Worm (Caenorhabditis elegans) whole organism, midembryonic: ENCODE results near the gene timp-1.

Source experiments
- T22C8.4 ChIP-seq: fragments of 200-800 bp; sonication (Bioruptor generic); IDR thresholded peaks from 2 replicates; pipeline ENCODE4 v1.3.6; 2022; ENCODE audit warnings: missing genetic modification characterization, missing compliant biosample characterization
- cog-1 ChIP-seq: sonication (generic microtip); optimal IDR thresholded peaks from 2 replicates; lab custom pipeline; 2016; ENCODE audit warnings: missing genetic modification characterization, missing compliant biosample characterization
- flt-1 ChIP-seq: fragments of 200-800 bp; sonication (Bioruptor generic); IDR thresholded peaks from 2 replicates; pipeline ENCODE4 v1.3.6; 2022; ENCODE audit warnings: missing genetic modification characterization, missing compliant biosample characterization
- klf-2 ChIP-seq: fragments of 200-800 bp; sonication (Bioruptor generic); conservative IDR thresholded peaks from 2 replicates; pipeline ENCODE4 v1.3.6; 2022; ENCODE audit warnings: missing genetic modification reagents, missing genetic modification characterization, missing compliant biosample characterization
- ref-1 ChIP-seq: fragments of 200-800 bp; sonication (Bioruptor generic); conservative IDR thresholded peaks from 2 replicates; pipeline ENCODE4 v1.3.6; 2022; ENCODE audit warnings: missing genetic modification reagents, missing genetic modification characterization, missing compliant biosample characterization
- tab-1 ChIP-seq: fragments of 200-800 bp; sonication (Bioruptor generic); IDR thresholded peaks from 2 replicates; pipeline ENCODE4 v1.3.6; 2022; ENCODE audit warnings: missing genetic modification characterization, missing compliant biosample characterization
- ztf-23 ChIP-seq: fragments of 200-800 bp; sonication (Bioruptor generic); IDR thresholded peaks from 2 replicates; pipeline ENCODE4 v1.3.6; 2022; ENCODE audit warnings: missing genetic modification reagents, missing genetic modification characterization, missing compliant biosample characterization

timp-1 gene

ce11 chrV:8253946-8254345 is 46.9 kb downstream of the timp-1 start:
- TF ChIP-seq tab-1 (GFP tag; lab: Robert Waterston, UW), result no peak
- TF ChIP-seq ref-1 (GFP tag; lab: Robert Waterston, UW), result no peak
- no peak for TF ChIP-seq ztf-23
- no peak for TF ChIP-seq cog-1 (tag; lab: Kevin White, UChicago)
- no peak for TF ChIP-seq flt-1 (GFP tag; lab: Robert Waterston, UW)
- TF ChIP-seq klf-2, result no peak

- TF ChIP-seq tab-1 (GFP tag; lab: Robert Waterston, UW) (no peak), cog-1 (tag; lab: Kevin White, UChicago) (no peak), T22C8.4 (GFP tag; lab: Robert Waterston, UW) (no peak)
Measured at ce11 chrV:8254973-8255372, 47.9 kb downstream of the timp-1 start.
